Worm (Caenorhabditis elegans) whole organism, young adult: ENCODE measurements around the gene gtf-2H2C.

Experiments used
- B0019.2 ChIP-seq: fragments of 200-800 bp; sonication (Bioruptor generic); conservative IDR thresholded peaks from 2 replicates; pipeline ENCODE4 v1.3.6; 2022; ENCODE audit warnings: missing genetic modification reagents, missing genetic modification characterization, missing compliant biosample characterization
- B0336.3 ChIP-seq: fragments of 200-800 bp; sonication (Bioruptor generic); IDR thresholded peaks from 2 replicates; pipeline ENCODE4 v1.3.6; 2022; ENCODE audit warnings: missing genetic modification characterization, missing compliant biosample characterization
- F37B4.10 ChIP-seq: fragments of 200-800 bp; sonication (Bioruptor generic); IDR thresholded peaks from 2 replicates; pipeline ENCODE4 v1.3.6; 2022; ENCODE audit warnings: missing genetic modification characterization, missing compliant biosample characterization
- F39B2.1 ChIP-seq: fragments of 200-800 bp; sonication (Bioruptor generic); IDR thresholded peaks from 2 replicates; pipeline ENCODE4 v1.3.6; 2022; ENCODE audit warnings: missing genetic modification reagents, missing genetic modification characterization, missing compliant biosample characterization
- F52B5.7 ChIP-seq: sonication (generic microtip); optimal IDR thresholded peaks from 2 replicates; lab custom pipeline; 2016; ENCODE audit warnings: mild to moderate bottlenecking, missing genetic modification characterization, missing compliant biosample characterization
- F55B11.4 ChIP-seq: sonication (generic microtip); optimal IDR thresholded peaks from 2 replicates; lab custom pipeline; 2016; ENCODE audit warnings: missing compliant biosample characterization, missing genetic modification characterization, borderline replicate concordance; ENCODE audit not compliant: insufficient read depth
- T26A5.8 ChIP-seq: sonication (generic microtip); optimal IDR thresholded peaks from 2 replicates; lab custom pipeline; 2016; ENCODE audit warnings: missing genetic modification characterization, missing compliant biosample characterization
- Y53F4B.3 ChIP-seq: fragments of 200-800 bp; sonication (Bioruptor generic); IDR thresholded peaks from 2 replicates; pipeline ENCODE4 v1.3.6; 2022; ENCODE audit warnings: missing genetic modification reagents, missing genetic modification characterization, missing compliant biosample characterization
- athp-1 ChIP-seq: sonication (generic microtip); optimal IDR thresholded peaks from 2 replicates; lab custom pipeline; 2017; ENCODE audit warnings: mild to moderate bottlenecking, missing genetic modification characterization, missing compliant biosample characterization
- ceh-100 ChIP-seq: fragments of 200-800 bp; sonication (Bioruptor generic); IDR thresholded peaks from 2 replicates; pipeline ENCODE4 v1.3.6; 2022; ENCODE audit warnings: missing genetic modification reagents, missing genetic modification characterization, missing compliant biosample characterization
- ceh-40 ChIP-seq: fragments of 200-800 bp; sonication (Bioruptor generic); IDR thresholded peaks from 2 replicates; pipeline ENCODE4 v1.3.6; 2022; ENCODE audit warnings: missing genetic modification characterization, missing compliant biosample characterization
- ceh-79 ChIP-seq: sonication (generic microtip); optimal IDR thresholded peaks from 2 replicates; lab custom pipeline; 2017; ENCODE audit warnings: mild to moderate bottlenecking, missing genetic modification characterization, missing compliant biosample characterization
- ceh-91 ChIP-seq: fragments of 200-800 bp; sonication (Bioruptor generic); IDR thresholded peaks from 2 replicates; pipeline ENCODE4 v1.3.6; 2022; ENCODE audit warnings: missing genetic modification reagents, missing genetic modification characterization, missing compliant biosample characterization
- chd-7 ChIP-seq: sonication (generic microtip); optimal IDR thresholded peaks from 2 replicates; lab custom pipeline; 2016; ENCODE audit warnings: mild to moderate bottlenecking, missing genetic modification characterization, moderate library complexity, missing compliant biosample characterization
- dox-1 ChIP-seq: fragments of 200-800 bp; sonication (Bioruptor generic); IDR thresholded peaks from 2 replicates; pipeline ENCODE4 v1.3.6; 2022; ENCODE audit warnings: missing genetic modification reagents, missing genetic modification characterization, missing compliant biosample characterization
- dpl-1 ChIP-seq: fragments of 150-350 bp; optimal IDR thresholded peaks from 2 replicates; lab custom pipeline; 2014; ENCODE audit warnings: missing biosample characterization, missing genetic modification reagents, missing genetic modification characterization
- efl-1 ChIP-seq: fragments of 150-350 bp; optimal IDR thresholded peaks from 2 replicates; lab custom pipeline; 2014; ENCODE audit warnings: missing biosample characterization, missing genetic modification reagents, missing genetic modification characterization
- egl-18 ChIP-seq: fragments of 200-800 bp; sonication (Bioruptor generic); IDR thresholded peaks from 2 replicates; pipeline ENCODE4 v1.3.6; 2022; ENCODE audit warnings: missing genetic modification reagents, missing genetic modification characterization, missing compliant biosample characterization
- egl-44 ChIP-seq: fragments of 200-800 bp; sonication (Bioruptor generic); IDR thresholded peaks from 2 replicates; pipeline ENCODE4 v1.3.6; 2022; ENCODE audit warnings: missing genetic modification reagents, missing genetic modification characterization, missing compliant biosample characterization
- egrh-3 ChIP-seq: fragments of 200-800 bp; sonication (Bioruptor generic); IDR thresholded peaks from 2 replicates; pipeline ENCODE4 v1.3.6; 2022; ENCODE audit warnings: missing genetic modification reagents, missing genetic modification characterization, missing compliant biosample characterization
- ekl-4 ChIP-seq: fragments of 200-800 bp; sonication (Bioruptor generic); IDR thresholded peaks from 2 replicates; pipeline ENCODE4 v1.3.6; 2022; ENCODE audit warnings: missing genetic modification reagents, missing genetic modification characterization, missing compliant biosample characterization
- gei-17 ChIP-seq: fragments of 200-800 bp; sonication (Bioruptor generic); optimal IDR thresholded peaks from 2 replicates; lab custom pipeline; 2018; ENCODE audit warnings: mild to moderate bottlenecking, missing genetic modification characterization, missing compliant biosample characterization
- hmg-1.2 ChIP-seq: fragments of 200-800 bp; sonication (Bioruptor generic); IDR thresholded peaks from 2 replicates; pipeline ENCODE4 v1.3.6; 2022; ENCODE audit warnings: missing genetic modification reagents, missing genetic modification characterization, missing compliant biosample characterization
- hmg-20 ChIP-seq: fragments of 200-800 bp; sonication (Bioruptor generic); IDR thresholded peaks from 2 replicates; pipeline ENCODE4 v1.3.6; 2022; ENCODE audit warnings: missing genetic modification reagents, missing genetic modification characterization, missing compliant biosample characterization
- hrde-1 ChIP-seq: sonication (generic microtip); optimal IDR thresholded peaks from 2 replicates; lab custom pipeline; 2016; ENCODE audit warnings: missing genetic modification characterization, mild to moderate bottlenecking, missing compliant biosample characterization, moderate library complexity, missing genotype, missing genetic modification reagents, borderline replicate concordance
- let-607 ChIP-seq, 2 experiments: fragments of 200-800 bp in 1 of 2; sonication (Bioruptor generic) in 1 of 2; sonication (generic microtip) in 1 of 2; optimal IDR thresholded peaks; 2 replicates each; lab custom pipeline; 2016 to 2018; ENCODE audit warnings: mild to moderate bottlenecking in 2 of 2, missing compliant biosample characterization in 2 of 2, missing genetic modification characterization in 2 of 2, moderate library complexity in 2 of 2, missing genotype in 1 of 2
- madf-10 ChIP-seq: sonication (generic microtip); optimal IDR thresholded peaks from 2 replicates; lab custom pipeline; 2016; ENCODE audit warnings: mild to moderate bottlenecking, missing genetic modification characterization, missing compliant biosample characterization
- madf-6 ChIP-seq: fragments of 200-800 bp; sonication (Bioruptor generic); IDR thresholded peaks from 2 replicates; pipeline ENCODE4 v1.3.6; 2022; ENCODE audit warnings: missing genetic modification reagents, missing genetic modification characterization, missing compliant biosample characterization
- mcd-1 ChIP-seq: fragments of 200-800 bp; sonication (Bioruptor generic); IDR thresholded peaks from 2 replicates; pipeline ENCODE4 v1.3.6; 2022; ENCODE audit warnings: missing genetic modification reagents, missing genetic modification characterization, missing compliant biosample characterization
- mxl-1 ChIP-seq: sonication (generic microtip); optimal IDR thresholded peaks from 2 replicates; lab custom pipeline; 2016; ENCODE audit warnings: missing genetic modification characterization, missing compliant biosample characterization
- nfya-2 ChIP-seq: fragments of 200-800 bp; sonication (Bioruptor generic); IDR thresholded peaks from 2 replicates; pipeline ENCODE4 v1.3.6; 2022; ENCODE audit warnings: missing genetic modification reagents, missing genetic modification characterization, missing compliant biosample characterization
- nhr-120 ChIP-seq: fragments of 200-800 bp; sonication (Bioruptor generic); IDR thresholded peaks from 2 replicates; pipeline ENCODE4 v1.3.6; 2022; ENCODE audit warnings: missing genetic modification characterization, missing compliant biosample characterization
- nhr-80 ChIP-seq: sonication (generic microtip); optimal IDR thresholded peaks from 2 replicates; lab custom pipeline; 2016; ENCODE audit warnings: missing genetic modification characterization, missing compliant biosample characterization
- pbrm-1 ChIP-seq: fragments of 200-800 bp; sonication (Bioruptor generic); IDR thresholded peaks from 2 replicates; pipeline ENCODE4 v1.3.6; 2022; ENCODE audit warnings: missing genetic modification reagents, missing genetic modification characterization, missing compliant biosample characterization
- rpc-1 ChIP-seq, 2 experiments: fragments of 150-350 bp in 1 of 2; sonication (generic microtip) in 1 of 2; optimal IDR thresholded peaks; 2 replicates each; lab custom pipeline; 2014 to 2018; ENCODE audit warnings: missing biosample characterization in 1 of 2, missing genetic modification characterization in 1 of 2, missing genetic modification reagents in 1 of 2, missing genotype in 1 of 2
- sdz-38 ChIP-seq: sonication (generic microtip); optimal IDR thresholded peaks from 2 replicates; lab custom pipeline; 2016; ENCODE audit warnings: missing genotype, missing genetic modification characterization, missing compliant biosample characterization
- snpc-4 ChIP-seq, 5 experiments: fragments of 150-350 bp in 1 of 5; sonication (generic microtip) in 4 of 5; optimal IDR thresholded peaks; 2 replicates each; lab custom pipeline; 2014 to 2018; ENCODE audit warnings: missing genetic modification characterization in 5 of 5, missing biosample characterization in 3 of 5, antibody characterized with exemption in 2 of 5, mild to moderate bottlenecking in 2 of 5, missing compliant biosample characterization in 2 of 5, missing genotype in 2 of 5, moderate library complexity in 2 of 5, missing genetic modification reagents in 1 of 5
- unc-130 ChIP-seq: sonication (generic microtip); optimal IDR thresholded peaks from 2 replicates; lab custom pipeline; 2016; ENCODE audit warnings: missing genetic modification reagents, missing genetic modification characterization, missing compliant biosample characterization
- ztf-18 ChIP-seq: sonication (generic microtip); optimal IDR thresholded peaks from 2 replicates; lab custom pipeline; 2016; ENCODE audit warnings: missing genotype, mild to moderate bottlenecking, missing genetic modification characterization, missing compliant biosample characterization
- ztf-25 ChIP-seq: fragments of 200-800 bp; sonication (Bioruptor generic); IDR thresholded peaks from 2 replicates; pipeline ENCODE4 v1.3.6; 2022; ENCODE audit warnings: missing genetic modification reagents, missing genetic modification characterization, missing compliant biosample characterization

gtf-2H2C gene

DNA sequence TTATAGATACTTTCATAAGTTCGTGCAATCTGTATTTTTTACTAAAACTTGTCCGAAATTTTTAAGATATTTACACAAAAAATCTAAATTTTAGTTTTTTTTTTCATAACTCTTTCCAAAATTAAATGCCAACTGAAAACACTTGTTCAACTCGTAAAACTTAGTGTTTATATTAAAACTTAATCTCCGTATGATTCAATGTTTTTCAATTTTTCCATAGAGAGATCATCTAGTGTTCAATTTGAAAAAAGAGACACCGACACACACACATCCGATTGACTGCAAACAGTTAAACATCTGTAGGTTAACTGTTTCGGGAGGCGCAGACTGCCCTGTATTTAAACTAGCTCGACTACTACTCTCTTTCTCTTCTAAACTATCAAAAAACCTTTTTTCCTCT, 18.4 kb upstream of the gtf-2H2C start, which contains the start of gene T16H12.9:
TSS of gene T16H12.9 (plus strand) at position 301 of the 400 bp plus-strand sequence.
- TF ChIP-seq B0019.2 (no peak), ceh-91 (no peak)

DNA sequence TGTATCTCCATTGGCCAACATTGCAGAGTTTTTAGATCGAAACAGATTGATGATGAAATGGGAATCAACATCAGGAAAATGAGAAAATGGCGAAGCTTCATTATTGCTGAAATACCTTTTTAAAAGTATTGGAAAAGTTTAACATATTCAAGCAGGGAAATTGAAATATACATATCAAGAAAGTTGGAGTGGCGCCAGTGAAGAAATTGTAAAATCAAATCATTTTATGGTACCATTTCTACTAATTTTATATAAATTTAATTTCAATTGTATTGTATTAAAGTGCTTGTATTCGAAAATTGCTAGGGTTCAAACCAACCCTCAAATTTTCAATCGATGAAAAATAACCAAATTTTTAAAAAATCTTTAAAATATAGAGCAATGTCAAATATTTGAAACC, 15.8 kb upstream of the gtf-2H2C start, which contains the start of gene srt-55:
TSS of gene srt-55 (minus strand) at position 101 of the 400 bp plus-strand sequence.
- no peak for TF ChIP-seq egl-18 (GFP tag; lab: Robert Waterston, UW)
- no peak for TF ChIP-seq ceh-79 (tag; lab: Kevin White, UChicago)
- no peak for TF ChIP-seq mxl-1 (tag; lab: Kevin White, UChicago)
- TF ChIP-seq nhr-80 (tag; lab: Kevin White, UChicago): no peak
- TF ChIP-seq nfya-2: no peak
- TF ChIP-seq ekl-4 (GFP tag; lab: Robert Waterston, UW): no peak
- no peak for TF ChIP-seq F52B5.7 (tag; lab: Kevin White, UChicago)
- TF ChIP-seq hrde-1: no peak
- TF ChIP-seq sdz-38 (tag; lab: Kevin White, UChicago): no peak
- no peak for TF ChIP-seq gei-17 (GFP tag; lab: Kevin White, UChicago)
- TF ChIP-seq chd-7 (tag; lab: Kevin White, UChicago): no peak
- TF ChIP-seq efl-1: no peak
- no peak for TF ChIP-seq dox-1

DNA sequence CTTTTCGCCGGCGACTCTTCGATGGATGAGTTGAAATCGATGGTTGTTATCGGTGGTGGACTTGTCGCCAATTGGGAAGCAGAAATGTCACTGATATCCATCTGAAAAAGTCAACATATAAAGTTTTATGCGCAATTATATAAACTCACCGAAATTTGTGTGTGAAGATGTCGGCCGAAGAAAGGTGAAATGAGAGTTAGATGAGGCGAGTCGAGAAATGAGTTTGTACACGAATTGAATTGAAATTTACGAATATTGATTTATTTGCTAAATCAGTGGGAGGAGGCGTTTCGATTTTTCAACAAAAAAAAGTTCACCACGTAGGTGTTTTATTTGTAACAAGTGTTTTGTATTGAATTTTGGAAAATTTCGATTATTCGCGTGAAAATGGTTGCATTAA, 10.8 kb upstream of the gtf-2H2C start, which contains the start of gene kel-10:
TSS of gene kel-10 (minus strand) at position 101 of the 400 bp plus-strand sequence.
- TF ChIP-seq ztf-18 (no peak), ceh-100 (GFP tag; lab: Robert Waterston, UW) (no peak), mcd-1 (no peak), hmg-1.2 (GFP tag; lab: Robert Waterston, UW) (no peak), T26A5.8 (tag; lab: Kevin White, UChicago) (no peak), mxl-1 (tag; lab: Kevin White, UChicago) (no peak), ztf-25 (GFP tag; lab: Robert Waterston, UW) (no peak), dpl-1 (GFP tag; lab: Kevin White, UChicago) (no peak), B0336.3 (GFP tag; lab: Robert Waterston, UW) (no peak), Y53F4B.3 (GFP tag; lab: Robert Waterston, UW) (no peak), F37B4.10 (GFP tag; lab: Robert Waterston, UW) (no peak), egl-44 (GFP tag; lab: Robert Waterston, UW) (no peak), unc-130 (GFP tag; lab: Kevin White, UChicago) (no peak), hmg-20 (no peak), madf-10 (tag; lab: Kevin White, UChicago) (no peak)
- TF ChIP-seq, all 124 proteins: peak for 0

DNA sequence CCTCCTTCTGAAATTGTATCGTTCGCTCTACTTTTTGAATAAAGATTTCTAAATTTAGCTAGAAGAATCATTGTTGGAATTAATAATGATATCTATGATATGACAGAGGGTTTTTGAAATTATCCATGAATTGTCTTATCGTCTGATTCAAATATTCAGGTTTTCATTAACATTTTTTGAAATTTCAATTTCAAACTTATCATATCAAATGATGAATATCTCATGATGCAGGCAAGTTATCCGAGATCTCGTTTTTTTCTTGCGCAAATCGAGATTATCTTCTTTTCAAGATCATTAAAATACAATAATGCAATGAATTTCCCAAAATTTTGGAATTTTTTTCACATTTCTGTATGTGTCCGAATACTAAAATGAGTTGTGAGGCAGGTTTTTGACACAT, 7.4 kb upstream of the gtf-2H2C start, which contains the start of gene spop-1:
TSS of gene spop-1 (minus strand) at position 101 of the 400 bp plus-strand sequence.
- TF ChIP-seq let-607 (tag; optimal IDR thresholded peaks at IDR 0.05; lab: Kevin White, UChicago): no peak
- TF ChIP-seq B0336.3 (GFP tag; lab: Robert Waterston, UW): no peak
- TF ChIP-seq athp-1 (tag; lab: Kevin White, UChicago): no peak
- no peak for TF ChIP-seq madf-6 (GFP tag; lab: Robert Waterston, UW)
- TF ChIP-seq nhr-120 (GFP tag; lab: Robert Waterston, UW): no peak
- TF ChIP-seq ekl-4 (GFP tag; lab: Robert Waterston, UW): no peak
- TF ChIP-seq egrh-3 (GFP tag; lab: Robert Waterston, UW): no peak
- no peak for TF ChIP-seq pbrm-1 (GFP tag; lab: Robert Waterston, UW)
- TF ChIP-seq mxl-1 (tag; lab: Kevin White, UChicago): no peak
- TF ChIP-seq mcd-1: no peak
- TF ChIP-seq snpc-4 (GFP tag; optimal IDR thresholded peaks at IDR 0.05; lab: Kevin White, UChicago): no peak
- no peak for TF ChIP-seq snpc-4 (tag; optimal IDR thresholded peaks at IDR 0.05; lab: Kevin White, UChicago)
- no peak for TF ChIP-seq ceh-40 (GFP tag; lab: Robert Waterston, UW)
- TF ChIP-seq nhr-80 (tag; lab: Kevin White, UChicago): no peak
- no peak for TF ChIP-seq F55B11.4
- TF ChIP-seq rpc-1 (optimal IDR thresholded peaks at IDR 0.05; lab: Kevin White, UChicago): no peak
- no peak for TF ChIP-seq rpc-1 (tag; optimal IDR thresholded peaks at IDR 0.05; lab: Kevin White, UChicago)
- TF ChIP-seq F39B2.1: no peak
- TF ChIP-seq, all 124 proteins: peak for 0
